Worm (Caenorhabditis elegans) whole organism, L4 larva: ENCODE data around the gene F47B7.3.

Experiments used
- Y105C5A.15 ChIP-seq: fragments of 200-800 bp; sonication (Bioruptor generic); IDR thresholded peaks from 2 replicates; pipeline ENCODE4 v1.3.6; 2022; ENCODE audit warnings: missing genetic modification characterization, missing compliant biosample characterization
- dmd-8 ChIP-seq: fragments of 200-800 bp; sonication (Bioruptor generic); IDR thresholded peaks from 2 replicates; pipeline ENCODE4 v1.3.6; 2022; ENCODE audit warnings: missing genetic modification characterization, missing compliant biosample characterization
- dmd-9 ChIP-seq: fragments of 200-800 bp; sonication (Bioruptor generic); IDR thresholded peaks from 2 replicates; pipeline ENCODE4 v1.3.6; 2022; ENCODE audit warnings: missing genetic modification reagents, missing genetic modification characterization, missing compliant biosample characterization
- lim-7 ChIP-seq: fragments of 200-800 bp; sonication (Bioruptor generic); IDR thresholded peaks from 2 replicates; pipeline ENCODE4 v1.3.6; 2022; ENCODE audit warnings: missing genetic modification characterization, missing compliant biosample characterization
- madf-5 ChIP-seq, 2 experiments: fragments of 200-800 bp; sonication (Bioruptor generic); IDR thresholded peaks; 2 replicates each; pipeline ENCODE4 v1.3.6; 2022; ENCODE audit warnings: missing compliant biosample characterization in 2 of 2, missing genetic modification characterization in 2 of 2
- pqm-1 ChIP-seq: sonication (generic microtip); optimal IDR thresholded peaks from 2 replicates; lab custom pipeline; 2017; ENCODE audit warnings: missing biosample characterization, missing genetic modification characterization
- snpc-1.2 ChIP-seq: fragments of 200-800 bp; sonication (Bioruptor generic); IDR thresholded peaks from 2 replicates; pipeline ENCODE4 v1.3.6; 2022; ENCODE audit warnings: missing genetic modification reagents, missing genetic modification characterization, missing compliant biosample characterization
- unc-62 ChIP-seq, 3 experiments: fragments of 150-350 bp in 1 of 3; sonication (generic microtip); optimal IDR thresholded peaks in 2 of 3; peaks in 1 of 3; 1 replicate in 1 of 3; 2 replicates in 2 of 3; lab custom pipeline; 2014 to 2017; ENCODE audit warnings: missing biosample characterization in 3 of 3, missing genetic modification characterization in 3 of 3, missing genetic modification reagents in 3 of 3, missing genotype in 1 of 3

Gene F47B7.3

DNA sequence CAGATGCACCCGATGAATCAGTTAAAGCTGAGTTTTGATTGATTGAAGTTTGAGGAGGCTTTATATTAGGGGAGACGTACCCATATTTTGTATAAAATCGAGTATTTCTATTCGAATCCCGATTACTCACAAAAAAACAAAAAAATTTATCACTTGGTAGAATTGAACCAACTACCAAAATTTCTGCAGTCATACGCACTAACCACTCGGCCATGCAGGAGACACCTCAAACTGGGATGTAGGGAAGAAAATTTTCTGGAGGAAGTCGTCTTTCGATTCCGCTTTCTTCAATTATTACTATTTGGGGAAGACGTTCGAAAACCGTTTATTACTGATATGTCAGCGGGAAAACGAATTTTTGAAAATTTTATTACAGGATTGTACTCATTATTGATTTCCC is 41.6 kb downstream of the F47B7.3 start:
- peak; percentile 62 for TF ChIP-seq lim-7 (GFP tag; lab: Robert Waterston, UW)
- TF ChIP-seq snpc-1.2 (GFP tag; lab: Robert Waterston, UW) = peak; percentile 38; the same call in 1 of the 2 replicates
- 0 out of 2 replicates have a peak, but pooled peaks have one; percentile 36 for TF ChIP-seq Y105C5A.15 (GFP tag; lab: Robert Waterston, UW)
- TF ChIP-seq dmd-8 (GFP tag; lab: Robert Waterston, UW) = 0 out of 2 replicates have a peak, but pooled peaks have one; percentile 38

DNA sequence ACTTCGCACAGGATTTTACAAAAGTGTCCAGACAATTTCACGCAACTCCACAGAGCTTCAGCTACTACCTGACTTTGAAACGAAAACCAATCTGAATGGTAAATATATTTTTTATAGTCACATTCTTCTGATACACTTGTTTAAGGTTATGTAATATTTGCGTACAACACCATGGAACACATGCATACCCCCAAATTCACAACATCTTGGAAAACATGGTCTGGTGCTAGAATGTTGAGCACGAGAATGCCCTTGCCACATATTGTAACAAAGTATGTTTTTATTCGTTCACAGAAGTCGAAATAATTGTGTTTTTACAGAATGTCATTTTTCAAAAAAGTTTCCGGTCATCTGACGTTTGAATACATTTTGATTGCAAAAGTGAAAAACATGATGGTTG is 48.4 kb downstream of the F47B7.3 start:
- TF ChIP-seq madf-5 (GFP tag; IDR thresholded peaks at IDR 0.05; lab: Robert Waterston, UW) (no peak), unc-62 (GFP tag; optimal IDR thresholded peaks at IDR 0.05 in 1 of 2; lab: Kevin White, UChicago) (peak in 1 of 2 experiments; percentile 93), unc-62 (tag; optimal IDR thresholded peaks at IDR 0.05; lab: Kevin White, UChicago) (no peak)
- TF ChIP-seq, all 104 proteins: peak for 1

DNA sequence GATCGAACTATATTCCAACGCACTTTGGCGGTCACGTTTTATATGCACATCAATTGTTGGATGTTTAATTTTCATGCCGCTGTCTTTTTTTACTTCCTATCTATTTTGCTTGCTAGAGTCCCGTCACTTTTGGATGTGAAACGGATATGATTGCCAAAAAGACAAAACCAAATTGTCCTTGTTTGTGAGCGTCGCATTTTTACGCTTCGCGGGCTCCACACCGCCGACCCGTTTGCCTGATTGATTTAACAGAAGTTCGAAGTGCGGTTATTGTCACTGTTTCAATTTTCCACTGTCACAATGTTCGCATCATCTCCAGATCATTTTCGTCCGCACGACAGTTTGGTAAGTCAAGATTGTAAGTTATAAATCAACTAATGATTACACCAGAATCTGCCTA is 49.4 kb downstream of the F47B7.3 start, which contains the start of gene C01C4.2:
TSS of gene C01C4.2 (plus strand) at position 301 of the 400 bp plus-strand sequence.
- no peak for TF ChIP-seq pqm-1 (tag; lab: Kevin White, UChicago)
- TF ChIP-seq dmd-9 (GFP tag; lab: Robert Waterston, UW) = 0 out of 2 replicates have a peak, but pooled peaks have one; percentile 13
